Worm (Caenorhabditis elegans) whole organism, L1 larva: ENCODE measurements around the gene ZK643.2.

Source experiments
- ama-1 ChIP-seq: fragments of 150-350 bp; optimal IDR thresholded peaks from 2 replicates; lab custom pipeline; 2014
- lir-3 ChIP-seq: sonication (generic microtip); optimal IDR thresholded peaks from 2 replicates; lab custom pipeline; 2016; ENCODE audit warnings: mild to moderate bottlenecking, missing genetic modification characterization, moderate library complexity, missing compliant biosample characterization; ENCODE audit not compliant: poor library complexity
- lsy-2 ChIP-seq, 2 experiments: fragments of 150-350 bp; optimal IDR thresholded peaks; 2 replicates each; lab custom pipeline; 2014; ENCODE audit warnings: missing biosample characterization in 2 of 2, missing genetic modification characterization in 2 of 2
- nhr-237 ChIP-seq: fragments of 150-350 bp; optimal IDR thresholded peaks from 2 replicates; lab custom pipeline; 2014; ENCODE audit warnings: missing biosample characterization, missing genetic modification characterization
- nhr-71 ChIP-seq: sonication (generic microtip); optimal IDR thresholded peaks from 2 replicates; lab custom pipeline; 2016; ENCODE audit warnings: mild to moderate bottlenecking, missing genetic modification characterization, moderate library complexity, missing compliant biosample characterization
- snpc-4 ChIP-seq: fragments of 150-350 bp; optimal IDR thresholded peaks from 2 replicates; lab custom pipeline; 2014; ENCODE audit warnings: missing biosample characterization, missing genetic modification characterization
- sup-37 ChIP-seq: fragments of 200-800 bp; sonication (Bioruptor generic); optimal IDR thresholded peaks from 2 replicates; lab custom pipeline; 2018; ENCODE audit warnings: mild to moderate bottlenecking, missing genetic modification characterization, missing compliant biosample characterization

ce11 chrIII:8926512-8926911 is 29.8 kb upstream of the ZK643.2 start:
- no peak for TF ChIP-seq lsy-2 (tag; optimal IDR thresholded peaks at IDR 0.05; lab: Kevin White, UChicago)
- TF ChIP-seq nhr-237 (tag; lab: Kevin White, UChicago) = no peak
- peak; percentile 13 for TF ChIP-seq nhr-71 (tag; lab: Kevin White, UChicago)
- no peak for TF ChIP-seq sup-37 (GFP tag; lab: Kevin White, UChicago)
- no peak for TF ChIP-seq ama-1
- no peak for TF ChIP-seq snpc-4 (tag; lab: Kevin White, UChicago)
- no peak for TF ChIP-seq lir-3 (tag; lab: Kevin White, UChicago)
